In genomic region chr3L:17495266-17495961, dm6 we compare ENCODE assay signal across 5 fruit fly cellular contexts.
A peak's percentile ranks its signal among the peaks of the same experiment; 100 is the strongest.
TF ChIP-seq lines count a peak whose summit lies in the region.

No protein-coding gene starts in this region.

- peak; percentile 1 for TF ChIP-seq CTCF in whole organism, embryonic (GFP tag; optimal IDR thresholded peaks at IDR 0.05; lab: Kevin White, UChicago)

TF ChIP-seq in whole organism, 6 proteins besides CTCF, POLR2A, EP300 and RAD21:
- TF ChIP-seq EcR (GFP tag; optimal IDR thresholded peaks at IDR 0.05; lab: Kevin White, UChicago) (peak; percentile 56 to 81), CG8478 (optimal IDR thresholded peaks at IDR 0.05; lab: Kevin White, UChicago) (no peak), Dll (optimal IDR thresholded peaks at IDR 0.05; lab: Kevin White, UChicago) (peak; percentile 19)

TF ChIP-seq in whole organism, embryonic, 481 proteins besides CTCF, POLR2A, EP300 and RAD21 (continues in another document):
- TF ChIP-seq tup (GFP tag; optimal IDR thresholded peaks at IDR 0.05; lab: Kevin White, UChicago) (no peak), CG30403 (GFP tag; optimal IDR thresholded peaks at IDR 0.05; lab: Kevin White, UChicago) (peak; percentile 4), btn (GFP tag; optimal IDR thresholded peaks at IDR 0.05; lab: Kevin White, UChicago) (no peak), gro (GFP tag; optimal IDR thresholded peaks at IDR 0.05; lab: Kevin White, UChicago) (no peak), CG16863 (GFP tag; optimal IDR thresholded peaks at IDR 0.05; lab: Kevin White, UChicago) (peak; percentile 24), CG10543 (GFP tag; optimal IDR thresholded peaks at IDR 0.05; lab: Kevin White, UChicago) (no peak), Myb (GFP tag; optimal IDR thresholded peaks at IDR 0.05; lab: Kevin White, UChicago) (no peak), crol (GFP tag; IDR thresholded peaks at IDR 0.05; lab: Robert Waterston, UW) (peak; percentile 59), corto (GFP tag; optimal IDR thresholded peaks at IDR 0.05; lab: Kevin White, UChicago) (no peak), Adf1 (GFP tag; IDR thresholded peaks at IDR 0.05; lab: Robert Waterston, UW) (no peak), CG7839 (tag; optimal IDR thresholded peaks at IDR 0.05; lab: Kevin White, UChicago) (peak; percentile 43), CG34422 (GFP tag; IDR thresholded peaks at IDR 0.05; lab: Robert Waterston, UW) (no peak), CG10321 (GFP tag; IDR thresholded peaks at IDR 0.05; lab: Robert Waterston, UW) (no peak), CG10654 (GFP tag; optimal IDR thresholded peaks at IDR 0.05; lab: Kevin White, UChicago) (no peak), CG6791 (GFP tag; IDR thresholded peaks at IDR 0.05; lab: Robert Waterston, UW; ENCODE audit: partially characterized antibody) (no peak), CG17186 (GFP tag; optimal IDR thresholded peaks at IDR 0.05; lab: Kevin White, UChicago) (no peak), fd3F (GFP tag; optimal IDR thresholded peaks at IDR 0.05; lab: Kevin White, UChicago) (no peak), Meics (GFP tag; optimal IDR thresholded peaks at IDR 0.05; lab: Kevin White, UChicago) (no peak), tap (tag; optimal IDR thresholded peaks at IDR 0.05; lab: Kevin White, UChicago) (no peak), CG12104 (GFP tag; optimal IDR thresholded peaks at IDR 0.05; lab: Kevin White, UChicago) (no peak), dan (GFP tag; IDR thresholded peaks at IDR 0.05; lab: Robert Waterston, UW) (no peak), CG6654 (GFP tag; optimal IDR thresholded peaks at IDR 0.05; lab: Kevin White, UChicago) (no peak), CG12155 (GFP tag; optimal IDR thresholded peaks at IDR 0.05; lab: Kevin White, UChicago) (no peak)

TF ChIP-seq in whole organism, prepupa, 60 proteins besides CTCF, POLR2A, EP300 and RAD21 (continues in another document):
- TF ChIP-seq net (GFP tag; optimal IDR thresholded peaks at IDR 0.05; lab: Kevin White, UChicago) (peak; percentile 49), CG32006 (GFP tag; optimal IDR thresholded peaks at IDR 0.05; lab: Kevin White, UChicago) (peak; percentile 55), OdsH (GFP tag; optimal IDR thresholded peaks at IDR 0.05; lab: Kevin White, UChicago) (peak; percentile 76), Eip78C (GFP tag; lab: Kevin White, UChicago) (peak; percentile 94), CG6792 (GFP tag; optimal IDR thresholded peaks at IDR 0.05; lab: Kevin White, UChicago) (peak; percentile 57), achi (GFP tag; optimal IDR thresholded peaks at IDR 0.05; lab: Kevin White, UChicago) (peak; percentile 57), dsx (GFP tag; optimal IDR thresholded peaks at IDR 0.05; lab: Kevin White, UChicago; ENCODE audit: poor library complexity, severe bottlenecking) (peak; percentile 43), CG6163 (GFP tag; IDR thresholded peaks at IDR 0.05; lab: Robert Waterston, UW) (peak; percentile 69; the same call in 2 of the 3 replicates), Met (GFP tag; optimal IDR thresholded peaks at IDR 0.05; lab: Kevin White, UChicago) (peak; percentile 84), Ets96B (tag; optimal IDR thresholded peaks at IDR 0.05; lab: Kevin White, UChicago) (peak; percentile 71), CG15336 (GFP tag; IDR thresholded peaks at IDR 0.05; lab: Robert Waterston, UW) (peak; percentile 23; the same call in 1 of the 2 replicates), CG3032 (tag; optimal IDR thresholded peaks at IDR 0.05; lab: Kevin White, UChicago) (peak; percentile 54), Hr4 (GFP tag; optimal IDR thresholded peaks at IDR 0.05; lab: Kevin White, UChicago) (peak; percentile 54), esn (GFP tag; optimal IDR thresholded peaks at IDR 0.05; lab: Kevin White, UChicago) (peak; percentile 82), CG9139 (GFP tag; optimal IDR thresholded peaks at IDR 0.05; lab: Kevin White, UChicago) (no peak), Eip93F (GFP tag; optimal IDR thresholded peaks at IDR 0.05; lab: Kevin White, UChicago) (peak; percentile 41), CG3919 (GFP tag; optimal IDR thresholded peaks at IDR 0.05; lab: Kevin White, UChicago) (peak; percentile 71), CG10669 (GFP tag; optimal IDR thresholded peaks at IDR 0.05; lab: Kevin White, UChicago) (peak; percentile 78), CG11294 (GFP tag; IDR thresholded peaks at IDR 0.05; lab: Robert Waterston, UW) (no peak), CG34406 (GFP tag; optimal IDR thresholded peaks at IDR 0.05; lab: Kevin White, UChicago) (peak; percentile 68), svp (GFP tag; lab: Kevin White, UChicago) (peak; percentile 95), Gug (GFP tag; IDR thresholded peaks at IDR 0.05; lab: Robert Waterston, UW) (no peak), topi (GFP tag; optimal IDR thresholded peaks at IDR 0.05; lab: Kevin White, UChicago) (peak; percentile 83)

TF ChIP-seq in whole organism, pupa, 21 proteins besides CTCF, POLR2A, EP300 and RAD21:
- TF ChIP-seq CG9948 (tag; optimal IDR thresholded peaks at IDR 0.05; lab: Kevin White, UChicago) (peak; percentile 60), CG8159 (tag; optimal IDR thresholded peaks at IDR 0.05; lab: Kevin White, UChicago) (peak; percentile 78), CG15710 (tag; optimal IDR thresholded peaks at IDR 0.05; lab: Kevin White, UChicago) (peak; percentile 73), Pif1B (GFP tag; optimal IDR thresholded peaks at IDR 0.05; lab: Kevin White, UChicago) (peak; percentile 40), CG8301 (tag; optimal IDR thresholded peaks at IDR 0.05; lab: Kevin White, UChicago) (peak; percentile 45), CG10348 (GFP tag; IDR thresholded peaks at IDR 0.05; lab: Robert Waterston, UW) (no peak), CG17806 (tag; optimal IDR thresholded peaks at IDR 0.05; lab: Kevin White, UChicago) (peak; percentile 64), CG34367 (tag; optimal IDR thresholded peaks at IDR 0.05; lab: Kevin White, UChicago) (peak; percentile 51), rn (GFP tag; IDR thresholded peaks at IDR 0.05; lab: Robert Waterston, UW) (no peak), CG13204 (GFP tag; optimal IDR thresholded peaks at IDR 0.05; lab: Kevin White, UChicago) (peak; percentile 58), CG4496 (GFP tag; IDR thresholded peaks at IDR 0.05; lab: Robert Waterston, UW) (peak; percentile 61; the same call in 2 of the 3 replicates), Pif1A (GFP tag; optimal IDR thresholded peaks at IDR 0.05; lab: Kevin White, UChicago) (peak; percentile 67), CG12605 (GFP tag; IDR thresholded peaks at IDR 0.05; lab: Robert Waterston, UW) (no peak), CG14655 (GFP tag; optimal IDR thresholded peaks at IDR 0.05; lab: Kevin White, UChicago) (peak; percentile 58), D1 (tag; optimal IDR thresholded peaks at IDR 0.05; lab: Kevin White, UChicago) (no peak), fd96Ca (GFP tag; IDR thresholded peaks at IDR 0.05; lab: Robert Waterston, UW) (0 out of 3 replicates have a peak, but pooled peaks have one; percentile 5), CG32121 (GFP tag; IDR thresholded peaks at IDR 0.05; lab: Robert Waterston, UW) (0 out of 2 replicates have a peak, but pooled peaks have one; percentile 27), Snoo (tag; optimal IDR thresholded peaks at IDR 0.05; lab: Kevin White, UChicago) (peak; percentile 68), gl (tag; optimal IDR thresholded peaks at IDR 0.05; lab: Kevin White, UChicago) (peak; percentile 13), Ets98B (GFP tag; IDR thresholded peaks at IDR 0.05; lab: Robert Waterston, UW) (peak; percentile 21; the same call in 1 of the 2 replicates), EcR (GFP tag; optimal IDR thresholded peaks at IDR 0.05; lab: Kevin White, UChicago) (peak; percentile 98)

TF ChIP-seq in whole organism, wandering third instar larva, 38 proteins besides CTCF, POLR2A, EP300 and RAD21 (continues in another document):
- TF ChIP-seq lola (GFP tag; optimal IDR thresholded peaks at IDR 0.05; lab: Kevin White, UChicago) (no peak), dsf (GFP tag; optimal IDR thresholded peaks at IDR 0.05; lab: Kevin White, UChicago; ENCODE audit: borderline replicate concordance) (no peak), CG32264 (GFP tag; optimal IDR thresholded peaks at IDR 0.05; lab: Kevin White, UChicago) (no peak), Mio (GFP tag; optimal IDR thresholded peaks at IDR 0.05; lab: Kevin White, UChicago) (no peak), HLH106 (tag; optimal IDR thresholded peaks at IDR 0.05; lab: Kevin White, UChicago) (peak; percentile 56), Hr78 (GFP tag; optimal IDR thresholded peaks at IDR 0.05; lab: Kevin White, UChicago) (no peak), rgr (GFP tag; optimal IDR thresholded peaks at IDR 0.05; lab: Kevin White, UChicago) (peak; percentile 62), ey (GFP tag; optimal IDR thresholded peaks at IDR 0.05; lab: Kevin White, UChicago) (peak; percentile 73), h (GFP tag; optimal IDR thresholded peaks at IDR 0.05; lab: Kevin White, UChicago) (peak; percentile 59), jim (GFP tag; optimal IDR thresholded peaks at IDR 0.05; lab: Kevin White, UChicago) (no peak), N (GFP tag; optimal IDR thresholded peaks at IDR 0.05; lab: Kevin White, UChicago) (no peak), sage (GFP tag; optimal IDR thresholded peaks at IDR 0.05; lab: Kevin White, UChicago) (no peak), woc (GFP tag; optimal IDR thresholded peaks at IDR 0.05; lab: Kevin White, UChicago) (peak; percentile 70), fru (GFP tag; optimal IDR thresholded peaks at IDR 0.05; lab: Kevin White, UChicago) (peak; percentile 70), Rel (GFP tag; optimal IDR thresholded peaks at IDR 0.05; lab: Kevin White, UChicago) (no peak), Rel (tag; optimal IDR thresholded peaks at IDR 0.05; lab: Kevin White, UChicago) (peak; percentile 75), br (GFP tag; optimal IDR thresholded peaks at IDR 0.05; lab: Kevin White, UChicago) (peak; percentile 74), Hr83 (GFP tag; optimal IDR thresholded peaks at IDR 0.05; lab: Kevin White, UChicago; ENCODE audit: poor library complexity, severe bottlenecking) (no peak), dmrt93B (GFP tag; optimal IDR thresholded peaks at IDR 0.05; lab: Kevin White, UChicago) (peak; percentile 32), brk (GFP tag; optimal IDR thresholded peaks at IDR 0.05; lab: Kevin White, UChicago) (peak; percentile 14), Dfd (GFP tag; optimal IDR thresholded peaks at IDR 0.05; lab: Kevin White, UChicago) (no peak), CG9705 (GFP tag; optimal IDR thresholded peaks at IDR 0.05; lab: Kevin White, UChicago) (no peak), GATAd (GFP tag; optimal IDR thresholded peaks at IDR 0.05; lab: Kevin White, UChicago) (no peak), sv (GFP tag; optimal IDR thresholded peaks at IDR 0.05; lab: Kevin White, UChicago) (peak; percentile 3), dl (GFP tag; optimal IDR thresholded peaks at IDR 0.05; lab: Kevin White, UChicago; ENCODE audit: insufficient read depth in 1 of 2, partially characterized antibody in 2 of 2) (no peak), CrebA (GFP tag; optimal IDR thresholded peaks at IDR 0.05; lab: Kevin White, UChicago; ENCODE audit: borderline replicate concordance) (no peak), Jra (GFP tag; optimal IDR thresholded peaks at IDR 0.05; lab: Kevin White, UChicago) (no peak), OdsH (GFP tag; optimal IDR thresholded peaks at IDR 0.05; lab: Kevin White, UChicago) (peak; percentile 55), Hnf4 (GFP tag; optimal IDR thresholded peaks at IDR 0.05; lab: Kevin White, UChicago) (peak; percentile 1)
